Fruit fly (Drosophila melanogaster) whole organism: ENCODE data around the gene CG4982.

Experiments used
- CG8478 ChIP-seq: fragments of >200 bp; optimal IDR thresholded peaks from 2 replicates; lab custom pipeline; 2018; ENCODE audit warnings: inconsistent platforms
- Dll ChIP-seq: fragments of >200 bp; optimal IDR thresholded peaks from 2 replicates; lab custom pipeline; 2017
- EcR ChIP-seq, 2 experiments: fragments of >200 bp; optimal IDR thresholded peaks; 2 replicates each; lab custom pipeline; 2017; ENCODE audit warnings: missing biosample characterization in 2 of 2, missing genetic modification characterization in 2 of 2, missing genetic modification reagents in 2 of 2
- pan ChIP-seq: fragments of >200 bp; optimal IDR thresholded peaks from 2 replicates; lab custom pipeline; 2017
- psq ChIP-seq: fragments of >200 bp; optimal IDR thresholded peaks from 2 replicates; lab custom pipeline; 2017
- usp ChIP-seq: fragments of >200 bp; optimal IDR thresholded peaks from 2 replicates; lab custom pipeline; 2017; ENCODE audit warnings: missing biosample characterization, missing genetic modification characterization, mixed read lengths

Gene CG4982

DNA sequence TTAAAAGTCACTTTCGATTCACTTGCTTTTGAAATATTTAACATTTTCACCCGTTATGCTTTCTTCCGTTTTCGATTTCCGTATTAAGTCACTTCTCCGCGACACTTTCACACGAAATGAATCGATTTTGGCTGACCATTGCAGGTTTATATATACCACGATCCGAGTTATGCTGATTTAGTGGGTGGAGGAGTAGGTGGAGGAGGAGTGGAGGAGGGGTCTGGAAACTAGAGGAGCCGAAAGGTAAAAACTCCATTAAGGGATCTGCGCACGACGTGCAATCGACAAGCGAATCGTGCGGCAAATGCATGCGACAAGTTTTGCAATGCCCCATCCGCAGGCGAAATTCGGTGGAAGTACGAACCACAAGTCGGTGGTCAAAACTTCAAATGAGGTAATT lies 10.4 kb upstream of the CG4982 start, which contains the start of gene CG13045:
CG13045 (minus strand) TSS at position 101 of the 400 bp plus-strand sequence.
- TF ChIP-seq EcR (GFP tag; optimal IDR thresholded peaks at IDR 0.05; lab: Kevin White, UChicago) (no peak), psq (lab: Kevin White, UChicago) (no peak), Dll (lab: Kevin White, UChicago) (no peak), usp (GFP tag; lab: Kevin White, UChicago) (no peak), CG8478 (lab: Kevin White, UChicago) (no peak), pan (lab: Kevin White, UChicago) (no peak)

DNA sequence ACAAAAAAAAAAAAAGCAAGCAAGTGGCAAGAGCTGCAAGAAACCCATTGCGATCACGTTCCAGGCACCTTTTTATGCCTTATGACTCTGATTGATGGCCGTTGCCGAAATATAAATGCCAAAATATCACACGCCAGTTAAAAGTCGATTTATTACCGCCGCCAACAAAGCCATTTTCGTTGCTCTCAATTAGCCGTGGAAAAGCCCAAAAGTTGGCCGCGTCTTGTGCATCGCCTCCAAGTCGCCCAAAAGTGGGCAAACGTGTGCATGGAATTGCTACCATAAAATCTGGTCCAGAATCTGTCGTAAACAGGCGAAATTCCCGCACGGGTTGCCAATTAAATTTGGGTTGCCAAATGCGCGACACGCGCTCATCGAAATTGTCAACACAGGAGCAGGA lies 9.6 kb upstream of the CG4982 start:
- TF ChIP-seq pan (lab: Kevin White, UChicago) = no peak
- no peak for TF ChIP-seq Dll (lab: Kevin White, UChicago)
- TF ChIP-seq EcR (GFP tag; optimal IDR thresholded peaks at IDR 0.05; lab: Kevin White, UChicago) = no peak

DNA sequence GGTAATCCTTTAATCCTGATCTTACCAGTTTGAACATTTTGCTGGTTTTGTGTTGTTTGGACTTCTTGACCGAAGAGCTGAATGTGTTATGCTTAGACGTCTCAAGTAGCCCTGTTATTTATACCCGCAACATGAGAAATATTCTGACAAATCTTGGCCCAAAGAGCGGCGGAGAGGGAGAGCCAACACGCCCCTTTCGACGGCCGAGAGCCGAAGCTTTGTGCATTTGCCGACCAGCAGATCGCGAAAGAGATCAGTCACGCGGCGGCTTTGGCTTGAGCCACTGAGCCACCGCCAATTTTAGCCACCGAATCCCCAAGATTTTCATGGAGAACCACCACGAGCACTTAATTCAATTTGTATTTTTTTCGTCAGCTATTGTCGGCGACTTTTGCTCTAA lies 5.8 kb upstream of the CG4982 start, which contains the start of gene CG4962:
CG4962 (minus strand) TSS at position 101 of the 400 bp plus-strand sequence.
- TF ChIP-seq psq (lab: Kevin White, UChicago) (no peak), EcR (GFP tag; optimal IDR thresholded peaks at IDR 0.05; lab: Kevin White, UChicago) (no peak), usp (GFP tag; lab: Kevin White, UChicago) (no peak)

DNA sequence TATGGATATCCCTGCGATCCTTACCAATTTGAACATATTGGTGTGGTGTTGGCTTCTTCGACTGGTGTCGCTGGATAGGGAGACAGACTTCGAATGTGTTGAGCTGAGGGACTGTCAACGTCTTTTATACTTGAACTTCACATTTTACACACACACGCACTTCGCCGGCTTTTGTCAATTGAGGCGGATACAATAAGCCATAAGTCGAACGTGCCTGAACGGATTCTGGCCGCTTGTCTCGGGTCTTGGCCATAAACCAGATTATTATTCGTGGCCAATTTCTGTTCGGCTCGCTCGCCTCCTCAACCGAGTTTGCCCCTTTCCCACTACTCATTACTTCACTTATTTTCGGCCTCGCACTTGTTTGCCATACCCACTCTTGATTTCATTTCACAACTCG lies 1.8 kb downstream of the CG4982 start, which contains the start of gene CG13044:
CG13044 (minus strand) TSS at position 101 of the 400 bp plus-strand sequence.
- TF ChIP-seq EcR (GFP tag; optimal IDR thresholded peaks at IDR 0.05; lab: Kevin White, UChicago) (no peak), pan (lab: Kevin White, UChicago) (no peak), usp (GFP tag; lab: Kevin White, UChicago) (no peak), Dll (lab: Kevin White, UChicago) (no peak), CG8478 (lab: Kevin White, UChicago) (no peak), psq (lab: Kevin White, UChicago) (no peak)

DNA sequence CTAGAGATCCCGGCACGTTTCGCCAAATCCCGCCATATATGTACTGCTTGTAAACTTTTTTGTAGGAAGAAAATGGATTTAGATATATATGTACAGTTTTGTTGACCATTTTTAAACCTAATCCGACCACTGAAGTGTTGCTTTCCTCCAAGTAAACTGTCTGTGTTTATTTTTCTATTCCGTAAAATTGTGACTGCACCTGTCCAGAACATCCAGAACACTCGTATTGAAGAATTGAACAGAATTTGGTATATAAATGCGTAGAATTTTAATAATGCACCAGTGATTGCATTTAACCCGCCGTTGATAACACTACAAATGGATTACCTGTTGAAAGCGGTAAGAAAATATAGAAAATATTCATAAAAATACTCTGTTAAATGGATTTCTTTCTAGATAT lies 2.7 kb downstream of the CG4982 start, which contains the start of gene CG43249:
CG43249 (plus strand) TSS at position 301 of the 400 bp plus-strand sequence.
- no peak for TF ChIP-seq CG8478 (lab: Kevin White, UChicago)
- TF ChIP-seq usp (GFP tag; lab: Kevin White, UChicago) = no peak
- TF ChIP-seq EcR (GFP tag; optimal IDR thresholded peaks at IDR 0.05; lab: Kevin White, UChicago) = no peak
- TF ChIP-seq pan (lab: Kevin White, UChicago) = no peak
- TF ChIP-seq Dll (lab: Kevin White, UChicago) = no peak
- TF ChIP-seq psq (lab: Kevin White, UChicago) = no peak

DNA sequence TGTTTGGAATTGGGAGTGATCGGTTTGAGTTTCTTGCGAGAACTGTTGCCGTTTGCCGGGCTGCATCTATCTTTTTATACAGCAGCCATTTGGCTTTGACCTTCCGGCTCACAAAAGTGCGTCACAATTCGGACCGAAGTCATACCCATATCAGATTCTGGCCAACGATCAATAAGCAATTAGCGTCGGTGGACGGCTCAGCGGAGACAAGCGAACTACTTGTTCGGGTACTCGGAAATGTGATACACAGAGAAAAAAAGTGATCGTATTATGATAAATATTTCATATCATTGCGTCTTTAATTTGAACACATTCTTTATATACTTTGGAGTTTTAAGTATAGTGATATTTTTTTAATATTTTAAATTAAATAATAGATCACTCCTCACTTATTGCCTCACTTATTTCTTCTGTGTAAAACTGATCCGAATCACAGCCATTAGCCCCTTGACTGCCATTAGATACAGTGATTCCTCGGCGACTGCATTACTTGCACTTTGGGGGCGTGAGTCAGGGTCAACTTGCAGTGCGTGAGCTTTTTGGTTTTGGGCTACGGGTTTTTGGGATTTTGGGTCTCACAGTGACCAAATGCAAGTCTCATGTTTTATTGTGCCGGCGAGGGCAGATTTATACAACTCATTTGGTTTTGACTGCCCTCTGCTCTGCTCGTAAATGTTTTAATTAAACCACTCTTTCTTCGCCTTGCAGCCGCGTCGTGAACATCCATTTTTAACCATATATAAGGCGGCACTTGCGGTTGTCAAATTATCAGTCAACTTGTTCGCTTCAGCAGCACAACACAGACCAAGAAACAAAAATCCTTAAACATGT lies 4.8 kb downstream of the CG4982 start, which contains the start of the genes CG13043 and CG13063:
CG13043 (minus strand) TSS at position 51 of the 831 bp plus-strand sequence.
CG13063 (plus strand) TSS at position 781 of the 831 bp plus-strand sequence.
- TF ChIP-seq CG8478 (lab: Kevin White, UChicago) (no peak), EcR (GFP tag; optimal IDR thresholded peaks at IDR 0.05; lab: Kevin White, UChicago) (no peak), pan (lab: Kevin White, UChicago) (no peak), Dll (lab: Kevin White, UChicago) (no peak), usp (GFP tag; lab: Kevin White, UChicago) (no peak), psq (lab: Kevin White, UChicago) (no peak)

DNA sequence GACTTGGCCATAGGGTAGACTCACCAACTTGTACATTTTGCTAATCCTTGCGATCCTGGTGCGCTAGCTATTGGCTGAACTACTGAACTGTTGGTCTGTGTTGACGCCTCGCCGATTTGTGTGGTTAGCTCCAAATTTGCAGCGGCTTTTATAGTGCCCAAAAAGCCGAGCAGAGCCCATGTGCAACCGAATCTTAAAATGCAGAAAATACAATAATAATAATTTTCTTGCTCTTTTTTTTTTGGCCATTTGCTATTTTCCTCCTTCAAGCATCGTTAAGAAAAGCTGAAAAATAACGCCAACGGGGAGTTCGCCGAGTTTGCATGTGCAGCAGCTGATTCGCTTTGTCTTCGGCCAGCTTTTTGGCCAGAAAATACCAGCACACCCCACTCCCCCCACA lies 7.1 kb downstream of the CG4982 start, which contains the start of gene CG13042:
CG13042 (minus strand) TSS at position 101 of the 400 bp plus-strand sequence.
- no peak for TF ChIP-seq psq (lab: Kevin White, UChicago)
- TF ChIP-seq Dll (lab: Kevin White, UChicago) = no peak
- no peak for TF ChIP-seq pan (lab: Kevin White, UChicago)
- no peak for TF ChIP-seq EcR (GFP tag; optimal IDR thresholded peaks at IDR 0.05; lab: Kevin White, UChicago)
- TF ChIP-seq CG8478 (lab: Kevin White, UChicago) = no peak
- no peak for TF ChIP-seq usp (GFP tag; lab: Kevin White, UChicago)

DNA sequence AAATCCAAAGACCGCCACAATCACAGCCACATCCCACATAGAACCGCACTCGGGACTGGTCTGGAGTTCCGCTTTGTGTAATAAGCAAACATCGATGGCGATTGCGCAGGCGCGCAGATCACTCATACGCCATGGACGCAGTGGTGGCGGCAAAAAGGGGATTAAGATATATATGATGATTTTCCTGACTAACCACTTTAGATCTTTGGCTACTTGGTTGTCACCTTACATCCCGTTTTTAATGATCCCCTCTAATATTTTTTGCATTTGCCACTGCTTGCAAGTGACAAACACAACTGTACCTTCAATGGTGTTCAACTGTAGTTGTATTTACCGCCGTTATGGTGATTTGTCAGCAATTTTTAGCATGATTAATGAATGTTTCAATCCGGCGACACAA lies 8.7 kb downstream of the CG4982 start:
- TF ChIP-seq usp (GFP tag; lab: Kevin White, UChicago) = no peak
- TF ChIP-seq Dll (lab: Kevin White, UChicago) = no peak
- no peak for TF ChIP-seq EcR (GFP tag; optimal IDR thresholded peaks at IDR 0.05; lab: Kevin White, UChicago)
- no peak for TF ChIP-seq pan (lab: Kevin White, UChicago)
- TF ChIP-seq psq (lab: Kevin White, UChicago) = no peak
- no peak for TF ChIP-seq CG8478 (lab: Kevin White, UChicago)

DNA sequence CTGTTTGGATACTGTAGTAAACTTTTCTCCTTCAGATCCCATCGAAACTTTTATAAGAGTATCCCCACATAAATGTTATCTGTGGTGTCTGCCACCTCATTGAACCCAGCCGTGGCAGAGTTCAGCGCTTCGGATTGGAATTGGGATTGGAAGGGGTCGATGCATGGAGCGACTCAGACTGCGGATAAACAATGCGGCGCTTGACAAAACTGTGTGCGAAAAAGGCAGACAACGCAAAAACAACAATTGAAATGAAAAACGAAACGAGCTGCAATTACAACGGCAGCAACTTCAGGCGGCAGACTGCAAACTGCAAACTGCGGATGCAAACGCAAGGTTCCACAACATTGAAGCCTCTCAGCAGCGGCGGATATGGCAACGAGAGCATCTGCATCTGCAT lies 12.7 kb downstream of the CG4982 start, which contains the start of gene CG13062:
CG13062 (plus strand) TSS at position 301 of the 400 bp plus-strand sequence.
- no peak for TF ChIP-seq psq (lab: Kevin White, UChicago)
- no peak for TF ChIP-seq CG8478 (lab: Kevin White, UChicago)
- TF ChIP-seq usp (GFP tag; lab: Kevin White, UChicago) = no peak
- no peak for TF ChIP-seq EcR (GFP tag; optimal IDR thresholded peaks at IDR 0.05; lab: Kevin White, UChicago)
- no peak for TF ChIP-seq pan (lab: Kevin White, UChicago)
- TF ChIP-seq Dll (lab: Kevin White, UChicago) = no peak

DNA sequence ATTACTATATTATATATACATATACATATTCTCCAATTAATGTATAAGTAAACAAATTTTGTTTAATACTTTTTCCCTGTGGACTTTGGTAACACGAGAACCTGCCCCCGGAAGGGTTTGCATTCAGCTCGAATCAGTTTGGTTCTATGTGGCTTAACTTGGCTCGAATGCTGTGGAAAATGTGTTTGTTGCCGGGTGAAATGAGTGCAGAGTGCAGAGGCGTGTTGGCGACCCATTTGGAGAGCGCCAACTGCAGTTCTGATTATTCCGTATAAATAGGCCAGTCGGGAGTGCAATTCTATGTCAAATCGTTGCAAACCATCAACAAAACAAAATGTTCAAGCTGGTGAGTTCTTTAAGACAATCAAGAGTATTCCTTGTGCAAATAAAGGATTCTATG lies 16.5 kb downstream of the CG4982 start, which contains the start of gene Nplp3:
Nplp3 (plus strand) TSS at position 301 of the 400 bp plus-strand sequence.
- no peak for TF ChIP-seq Dll (lab: Kevin White, UChicago)
- no peak for TF ChIP-seq pan (lab: Kevin White, UChicago)
- TF ChIP-seq usp (GFP tag; lab: Kevin White, UChicago) = no peak
- TF ChIP-seq CG8478 (lab: Kevin White, UChicago) = no peak
- TF ChIP-seq EcR (GFP tag; optimal IDR thresholded peaks at IDR 0.05; lab: Kevin White, UChicago) = no peak
- TF ChIP-seq psq (lab: Kevin White, UChicago) = no peak

DNA sequence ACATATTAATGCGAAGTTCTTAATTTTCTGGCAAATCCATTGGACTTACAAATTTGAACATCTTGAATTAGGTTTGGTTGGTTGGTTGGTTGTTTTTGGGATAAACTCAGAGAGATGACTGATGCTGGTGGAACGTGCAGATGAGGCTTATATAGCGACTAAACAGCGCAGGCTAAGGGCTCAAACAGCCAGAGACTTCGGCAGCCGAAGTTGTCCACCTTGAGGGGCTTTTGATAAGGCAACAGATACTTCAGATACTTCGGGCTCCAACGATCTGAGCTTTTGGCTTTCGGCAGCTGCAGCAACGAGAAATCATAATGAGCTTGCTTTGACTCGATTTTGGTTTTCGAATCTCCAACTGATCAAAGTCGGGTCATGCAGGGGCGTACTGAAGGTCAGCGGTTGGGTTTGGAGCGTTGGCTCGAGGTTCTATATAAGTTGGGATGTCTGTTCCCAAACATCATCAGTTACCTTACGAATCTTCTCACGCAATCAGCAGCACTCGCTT lies 18.2 kb downstream of the CG4982 start, which contains the start of the genes CG13041 and CG13060:
CG13041 (minus strand) TSS at position 128 of the 508 bp plus-strand sequence.
CG13060 (plus strand) TSS at position 458 of the 508 bp plus-strand sequence.
- no peak for TF ChIP-seq usp (GFP tag; lab: Kevin White, UChicago)
- TF ChIP-seq Dll (lab: Kevin White, UChicago) = no peak
- TF ChIP-seq CG8478 (lab: Kevin White, UChicago) = no peak
- TF ChIP-seq EcR (GFP tag; optimal IDR thresholded peaks at IDR 0.05; lab: Kevin White, UChicago) = no peak
- no peak for TF ChIP-seq psq (lab: Kevin White, UChicago)
- no peak for TF ChIP-seq pan (lab: Kevin White, UChicago)
